Worm (Caenorhabditis elegans): ENCODE measurements around the gene Y53F4B.25.

ce11 chrII:15158364-15158763 is 22.4 kb downstream of the Y53F4B.25 start:
- TF ChIP-seq dmd-4 (tag; optimal IDR thresholded peaks at IDR 0.05; ENCODE audit: borderline replicate concordance) = no peak
- no peak for TF ChIP-seq unc-86 (tag; optimal IDR thresholded peaks at IDR 0.05)
- no peak for TF ChIP-seq sox-4 (tag; optimal IDR thresholded peaks at IDR 0.05)
- no peak for TF ChIP-seq pha-4 (tag; optimal IDR thresholded peaks at IDR 0.05)
- no peak for TF ChIP-seq F13H6.1 (tag; optimal IDR thresholded peaks at IDR 0.05)
- TF ChIP-seq tbx-2 (tag; optimal IDR thresholded peaks at IDR 0.05) = no peak
- TF ChIP-seq ama-1 (optimal IDR thresholded peaks at IDR 0.05) = no peak
